Worm (Caenorhabditis elegans) whole organism, late embryonic: ENCODE measurements around the gene hmg-1.1.

Experiments
- F13H6.1 ChIP-seq: sonication (generic microtip); optimal IDR thresholded peaks from 2 replicates; lab custom pipeline; 2016; ENCODE audit warnings: missing genetic modification characterization, missing compliant biosample characterization
- T23F11.4 ChIP-seq: fragments of 200-800 bp; sonication (Bioruptor generic); optimal IDR thresholded peaks from 2 replicates; lab custom pipeline; 2018; ENCODE audit warnings: mild to moderate bottlenecking, missing genetic modification characterization, missing compliant biosample characterization
- ama-1 ChIP-seq: fragments of 150-350 bp; optimal IDR thresholded peaks from 2 replicates; lab custom pipeline; 2014
- ceh-22 ChIP-seq: sonication (generic microtip); optimal IDR thresholded peaks from 2 replicates; lab custom pipeline; 2017; ENCODE audit warnings: missing biosample characterization, missing genetic modification characterization
- ceh-34 ChIP-seq: sonication (generic microtip); optimal IDR thresholded peaks from 2 replicates; lab custom pipeline; 2016; ENCODE audit warnings: mild to moderate bottlenecking, missing genetic modification characterization, missing compliant biosample characterization
- elt-2 ChIP-seq: sonication (generic microtip); optimal IDR thresholded peaks from 2 replicates; lab custom pipeline; 2016; ENCODE audit warnings: missing genetic modification reagents, missing genetic modification characterization, missing compliant biosample characterization
- hlh-30 ChIP-seq: sonication (generic microtip); optimal IDR thresholded peaks from 2 replicates; lab custom pipeline; 2017; ENCODE audit warnings: antibody characterized with exemption, missing genetic modification characterization, missing compliant biosample characterization; ENCODE audit not compliant: insufficient read depth
- hlh-8 ChIP-seq: sonication (generic microtip); optimal IDR thresholded peaks from 2 replicates; lab custom pipeline; 2016; ENCODE audit warnings: missing genotype, missing genetic modification characterization, missing compliant biosample characterization
- madf-2 ChIP-seq: sonication (generic microtip); optimal IDR thresholded peaks from 2 replicates; lab custom pipeline; 2017; ENCODE audit warnings: missing genetic modification characterization, missing compliant biosample characterization
- nhr-11 ChIP-seq: fragments of 150-350 bp; optimal IDR thresholded peaks from 2 replicates; lab custom pipeline; 2014; ENCODE audit warnings: missing biosample characterization, missing genetic modification characterization
- pag-3 ChIP-seq: sonication (generic microtip); optimal IDR thresholded peaks from 2 replicates; lab custom pipeline; 2016; ENCODE audit warnings: missing compliant biosample characterization, missing genetic modification characterization, borderline replicate concordance
- pat-9 ChIP-seq: fragments of 200-800 bp; sonication (Bioruptor generic); optimal IDR thresholded peaks from 2 replicates; lab custom pipeline; 2018; ENCODE audit warnings: mild to moderate bottlenecking, missing genetic modification characterization, moderate library complexity, missing compliant biosample characterization
- unc-42 ChIP-seq: sonication (generic microtip); optimal IDR thresholded peaks from 2 replicates; lab custom pipeline; 2016; ENCODE audit warnings: missing genotype, missing genetic modification characterization, missing compliant biosample characterization
- unc-55 ChIP-seq: sonication (generic microtip); optimal IDR thresholded peaks from 2 replicates; lab custom pipeline; 2017; ENCODE audit warnings: missing biosample characterization, missing genetic modification reagents, missing genetic modification characterization

- TF ChIP-seq T23F11.4 (GFP tag; lab: Kevin White, UChicago) (no peak), nhr-11 (no peak), F13H6.1 (tag; lab: Kevin White, UChicago) (no peak), ceh-34 (tag; lab: Kevin White, UChicago) (no peak), unc-55 (peak; percentile 66), madf-2 (peak; percentile 58), unc-42 (tag; lab: Kevin White, UChicago) (peak; percentile 4), hlh-8 (tag; lab: Kevin White, UChicago) (no peak), pat-9 (tag; lab: Kevin White, UChicago) (no peak), ama-1 (lab: Kevin White, UChicago) (no peak), ceh-22 (tag; lab: Kevin White, UChicago) (no peak), elt-2 (tag; lab: Kevin White, UChicago) (no peak), hlh-30 (tag; lab: Kevin White, UChicago) (peak; percentile 42), pag-3 (tag; lab: Kevin White, UChicago) (no peak)
Measured at ce11 chrII:14244457-14245254, 5.8 kb upstream of the hmg-1.1 start.
